Fruit fly (Drosophila melanogaster) S2 (cell line): ENCODE data around the gene Gba1a.

Experiments used
- CG8478 ChIP-seq: fragments of >200 bp; optimal IDR thresholded peaks from 2 replicates; lab custom pipeline; 2018
- CTCF ChIP-seq, 2 experiments: fragments of >200 bp; optimal IDR thresholded peaks; 2 replicates each; lab custom pipeline; 2018

- TF ChIP-seq CG8478, result no peak
- TF ChIP-seq CTCF (optimal IDR thresholded peaks at IDR 0.05; lab: Kevin White, UChicago), result no peak
These were observed 18.0 kb downstream of the Gba1a start, which contains the start of gene nau for dm6 chr3R:23718297-23718941.
